Fruit fly (Drosophila melanogaster) whole organism, embryonic: ENCODE measurements around the gene dlp.

Experiments used
- Abd-B ChIP-seq: fragments of 200-800 bp; sonication (Bioruptor generic); optimal IDR thresholded peaks from 2 replicates; lab custom pipeline; 2018; ENCODE audit warnings: missing biosample characterization, mild to moderate bottlenecking, missing genetic modification characterization, moderate library complexity
- Blimp-1 ChIP-seq: fragments of 200-800 bp; sonication (Bioruptor generic); optimal IDR thresholded peaks from 3 replicates; lab custom pipeline; 2018; ENCODE audit warnings: missing biosample characterization, missing genetic modification characterization, mild to moderate bottlenecking, moderate library complexity, missing genetic modification reagents
- CG11723 ChIP-seq: fragments of 200-800 bp; sonication (Bioruptor generic); optimal IDR thresholded peaks from 2 replicates; lab custom pipeline; 2017; ENCODE audit warnings: missing biosample characterization, mild to moderate bottlenecking, missing genetic modification characterization
- CG13296 ChIP-seq: fragments of 200-800 bp; sonication (Bioruptor generic); optimal IDR thresholded peaks from 3 replicates; lab custom pipeline; 2018; ENCODE audit warnings: missing biosample characterization, mild to moderate bottlenecking, missing genetic modification characterization
- CG14860 ChIP-seq: fragments of 200-800 bp; sonication (Bioruptor generic); IDR thresholded peaks from 3 replicates; pipeline ENCODE4 v1.3.6; 2022; ENCODE audit warnings: missing biosample characterization, missing genetic modification characterization; ENCODE audit not compliant: partially characterized antibody
- CG15269 ChIP-seq: fragments of 200-800 bp; sonication (Bioruptor generic); optimal IDR thresholded peaks from 2 replicates; lab custom pipeline; 2018; ENCODE audit warnings: missing biosample characterization, mild to moderate bottlenecking, missing genetic modification characterization, moderate library complexity
- CG1529 ChIP-seq: fragments of 200-800 bp; sonication (Bioruptor generic); optimal IDR thresholded peaks from 3 replicates; lab custom pipeline; 2018; ENCODE audit warnings: missing biosample characterization, missing genetic modification characterization
- CG15696 ChIP-seq: fragments of 200-800 bp; sonication (Bioruptor generic); optimal IDR thresholded peaks from 2 replicates; lab custom pipeline; 2019; ENCODE audit warnings: missing biosample characterization, mild to moderate bottlenecking, missing genetic modification characterization, moderate library complexity
- CG1602 ChIP-seq: fragments of 200-800 bp; sonication (Bioruptor generic); optimal IDR thresholded peaks from 3 replicates; lab custom pipeline; 2016; ENCODE audit warnings: missing biosample characterization, missing genetic modification characterization
- CG16813 ChIP-seq: fragments of 200-800 bp; sonication (Bioruptor generic); IDR thresholded peaks from 3 replicates; pipeline ENCODE4 v1.3.6; 2022; ENCODE audit warnings: missing biosample characterization, missing genetic modification characterization; ENCODE audit not compliant: partially characterized antibody
- CG17328 ChIP-seq: fragments of 200-800 bp; sonication (Bioruptor generic); IDR thresholded peaks from 2 replicates; pipeline ENCODE4 v1.3.6; 2022; ENCODE audit warnings: missing biosample characterization, missing genetic modification characterization
- CG1832 ChIP-seq: fragments of 200-800 bp; sonication (Bioruptor generic); optimal IDR thresholded peaks from 2 replicates; lab custom pipeline; 2017; ENCODE audit warnings: missing biosample characterization, mild to moderate bottlenecking, missing genetic modification characterization, inconsistent platforms
- CG32532 ChIP-seq: fragments of 200-800 bp; sonication (Bioruptor generic); IDR thresholded peaks from 2 replicates; pipeline ENCODE4 v1.3.6; 2022; ENCODE audit warnings: missing biosample characterization, missing genetic modification characterization
- CG33557 ChIP-seq: fragments of 200-800 bp; sonication (Bioruptor generic); optimal IDR thresholded peaks from 2 replicates; lab custom pipeline; 2019; ENCODE audit warnings: missing biosample characterization, mild to moderate bottlenecking, missing genetic modification characterization, moderate library complexity
- CG34422 ChIP-seq: fragments of 200-800 bp; sonication (Bioruptor generic); IDR thresholded peaks from 3 replicates; pipeline ENCODE4 v1.3.6; 2022; ENCODE audit warnings: missing biosample characterization, missing genetic modification characterization
- CG4617 ChIP-seq: fragments of 200-800 bp; sonication (Bioruptor generic); optimal IDR thresholded peaks from 3 replicates; lab custom pipeline; 2016; ENCODE audit warnings: missing biosample characterization, missing genetic modification characterization, borderline replicate concordance
- CG6654 ChIP-seq: fragments of 200-800 bp; sonication (Bioruptor generic); optimal IDR thresholded peaks from 2 replicates; lab custom pipeline; 2017; ENCODE audit warnings: missing biosample characterization, mild to moderate bottlenecking, missing genetic modification characterization
- CG7786 ChIP-seq: fragments of 200-800 bp; sonication (Bioruptor generic); optimal IDR thresholded peaks from 2 replicates; lab custom pipeline; 2016; ENCODE audit warnings: missing biosample characterization, missing genetic modification characterization
- CG8944 ChIP-seq: fragments of 200-800 bp; sonication (Bioruptor generic); optimal IDR thresholded peaks from 3 replicates; lab custom pipeline; 2016; ENCODE audit warnings: missing biosample characterization, missing genetic modification characterization
- CG9609 ChIP-seq: fragments of 200-800 bp; sonication (Bioruptor generic); optimal IDR thresholded peaks from 3 replicates; lab custom pipeline; 2016; ENCODE audit warnings: missing biosample characterization, missing genetic modification characterization
- CG9797 ChIP-seq: fragments of 200-800 bp; sonication (Bioruptor generic); optimal IDR thresholded peaks from 3 replicates; lab custom pipeline; 2018; ENCODE audit warnings: missing biosample characterization, mild to moderate bottlenecking, missing genetic modification characterization
- CTCF ChIP-seq: fragments of 200-800 bp; sonication (Bioruptor generic); optimal IDR thresholded peaks from 2 replicates; lab custom pipeline; 2017; ENCODE audit warnings: missing biosample characterization, mild to moderate bottlenecking, missing genetic modification characterization, moderate library complexity
- CrebB ChIP-seq: fragments of 200-800 bp; sonication (Bioruptor generic); optimal IDR thresholded peaks from 3 replicates; lab custom pipeline; 2018; ENCODE audit warnings: missing biosample characterization, mild to moderate bottlenecking, missing genetic modification characterization
- Deaf1 ChIP-seq: fragments of 200-800 bp; optimal IDR thresholded peaks from 3 replicates; lab custom pipeline; 2019; ENCODE audit warnings: missing biosample characterization, mild to moderate bottlenecking, missing genetic modification characterization, moderate library complexity
- Gsc ChIP-seq: fragments of 200-800 bp; sonication (Bioruptor generic); IDR thresholded peaks from 2 replicates; pipeline ENCODE4 v1.3.6; 2022; ENCODE audit warnings: missing biosample characterization, missing genetic modification characterization
- Hr78 ChIP-seq, 2 experiments: fragments of 200-800 bp in 1 of 2; fragments of >200 bp in 1 of 2; sonication (Bioruptor generic) in 1 of 2; optimal IDR thresholded peaks; 2 replicates each; lab custom pipeline; 2017 to 2019; ENCODE audit warnings: missing biosample characterization in 2 of 2, missing genetic modification characterization in 2 of 2, mild to moderate bottlenecking in 1 of 2, moderate library complexity in 1 of 2
- Jarid2 ChIP-seq: fragments of 200-800 bp; sonication (Bioruptor generic); optimal IDR thresholded peaks from 3 replicates; lab custom pipeline; 2017; ENCODE audit warnings: mild to moderate bottlenecking, missing biosample characterization, missing genetic modification reagents, missing genetic modification characterization
- Nf-YB ChIP-seq: fragments of 200-800 bp; sonication (Bioruptor generic); optimal IDR thresholded peaks from 3 replicates; lab custom pipeline; 2019; ENCODE audit warnings: missing biosample characterization, mild to moderate bottlenecking, missing genetic modification characterization, moderate library complexity
- Sox102F ChIP-seq: fragments of 200-800 bp; sonication (Bioruptor generic); optimal IDR thresholded peaks from 2 replicates; lab custom pipeline; 2018; ENCODE audit warnings: missing biosample characterization, mild to moderate bottlenecking, missing genetic modification characterization, moderate library complexity
- Ssrp ChIP-seq: fragments of 200-800 bp; sonication (Bioruptor generic); optimal IDR thresholded peaks from 2 replicates; lab custom pipeline; 2018; ENCODE audit warnings: missing biosample characterization, mild to moderate bottlenecking, missing genetic modification characterization, moderate library complexity
- Vsx1 ChIP-seq: fragments of 200-800 bp; sonication (Bioruptor generic); optimal IDR thresholded peaks from 2 replicates; lab custom pipeline; 2017; ENCODE audit warnings: missing biosample characterization, mild to moderate bottlenecking, missing genetic modification characterization, missing genetic modification reagents
- Xrp1 ChIP-seq: fragments of 200-800 bp; sonication (Bioruptor generic); IDR thresholded peaks from 2 replicates; pipeline ENCODE4 v1.3.6; 2022; ENCODE audit warnings: missing biosample characterization, missing genetic modification characterization
- abd-A ChIP-seq: fragments of 200-800 bp; sonication (Bioruptor generic); optimal IDR thresholded peaks from 3 replicates; lab custom pipeline; 2019; ENCODE audit warnings: missing biosample characterization, mild to moderate bottlenecking, missing genetic modification characterization, moderate library complexity
- crol ChIP-seq: fragments of 200-800 bp; sonication (Bioruptor generic); IDR thresholded peaks from 2 replicates; pipeline ENCODE4 v1.3.6; 2022; ENCODE audit warnings: missing biosample characterization, missing genetic modification characterization
- da ChIP-seq: fragments of 200-800 bp; sonication (Bioruptor generic); optimal IDR thresholded peaks from 2 replicates; lab custom pipeline; 2016; ENCODE audit warnings: missing biosample characterization, missing genetic modification characterization
- danr ChIP-seq: fragments of 200-800 bp; sonication (Bioruptor generic); IDR thresholded peaks from 2 replicates; pipeline ENCODE4 v1.3.6; 2022; ENCODE audit warnings: missing biosample characterization, missing genetic modification characterization
- esg ChIP-seq: fragments of 200-800 bp; sonication (Bioruptor generic); conservative IDR thresholded peaks from 2 replicates; pipeline ENCODE4 v1.3.6; 2022; ENCODE audit warnings: missing biosample characterization, missing genetic modification characterization
- fd102C ChIP-seq: fragments of 200-800 bp; sonication (Bioruptor generic); optimal IDR thresholded peaks from 2 replicates; lab custom pipeline; 2018; ENCODE audit warnings: missing biosample characterization, mild to moderate bottlenecking, missing genetic modification characterization, moderate library complexity
- gro ChIP-seq: fragments of 200-800 bp; sonication (Bioruptor generic); optimal IDR thresholded peaks from 2 replicates; lab custom pipeline; 2016; ENCODE audit warnings: missing biosample characterization, missing genetic modification characterization
- ind ChIP-seq: fragments of 200-800 bp; sonication (Bioruptor generic); optimal IDR thresholded peaks from 3 replicates; lab custom pipeline; 2016; ENCODE audit warnings: missing biosample characterization, missing genetic modification characterization
- jigr1 ChIP-seq: fragments of 200-800 bp; sonication (Bioruptor generic); IDR thresholded peaks from 3 replicates; pipeline ENCODE4 v1.3.6; 2022; ENCODE audit warnings: missing biosample characterization, missing genetic modification characterization
- kay ChIP-seq: fragments of 200-800 bp; sonication (Bioruptor generic); optimal IDR thresholded peaks from 2 replicates; lab custom pipeline; 2016; ENCODE audit warnings: missing biosample characterization, missing genetic modification characterization
- ken ChIP-seq: fragments of 200-800 bp; sonication (Bioruptor generic); IDR thresholded peaks from 3 replicates; pipeline ENCODE4 v1.3.6; 2022; ENCODE audit warnings: missing biosample characterization, missing genetic modification characterization
- lov ChIP-seq, 2 experiments: fragments of 200-800 bp in 1 of 2; fragments of >200 bp in 1 of 2; sonication (Bioruptor generic) in 1 of 2; IDR thresholded peaks in 1 of 2; optimal IDR thresholded peaks in 1 of 2; 2 replicates in 1 of 2; 3 replicates in 1 of 2; pipeline versions ENCODE4 v1.3.6 to Lab custom; 2017 to 2022; ENCODE audit warnings: missing biosample characterization in 1 of 2, missing genetic modification characterization in 1 of 2
- scrt ChIP-seq: fragments of 200-800 bp; sonication (Bioruptor generic); optimal IDR thresholded peaks from 2 replicates; lab custom pipeline; 2018; ENCODE audit warnings: missing biosample characterization, mild to moderate bottlenecking, missing genetic modification characterization, moderate library complexity
- sqz ChIP-seq: fragments of 200-800 bp; sonication (Bioruptor generic); optimal IDR thresholded peaks from 3 replicates; lab custom pipeline; 2018; ENCODE audit warnings: missing biosample characterization, mild to moderate bottlenecking, missing genetic modification characterization
- ssp ChIP-seq: fragments of 200-800 bp; sonication (Bioruptor generic); IDR thresholded peaks from 2 replicates; pipeline ENCODE4 v1.3.6; 2022; ENCODE audit warnings: missing biosample characterization, missing genetic modification characterization
- sug ChIP-seq: fragments of 200-800 bp; optimal IDR thresholded peaks from 2 replicates; lab custom pipeline; 2019; ENCODE audit warnings: missing biosample characterization, mild to moderate bottlenecking, missing genetic modification characterization, moderate library complexity
- tap ChIP-seq: fragments of 200-800 bp; optimal IDR thresholded peaks from 3 replicates; lab custom pipeline; 2019; ENCODE audit warnings: missing biosample characterization, mild to moderate bottlenecking, missing genetic modification characterization, moderate library complexity
- tx ChIP-seq: fragments of 200-800 bp; sonication (Bioruptor generic); optimal IDR thresholded peaks from 2 replicates; lab custom pipeline; 2016; ENCODE audit warnings: missing biosample characterization, missing genetic modification characterization
- wek ChIP-seq: fragments of 200-800 bp; sonication (Bioruptor generic); optimal IDR thresholded peaks from 3 replicates; lab custom pipeline; 2018; ENCODE audit warnings: missing biosample characterization, mild to moderate bottlenecking, missing genetic modification characterization, moderate library complexity

Gene dlp

DNA sequence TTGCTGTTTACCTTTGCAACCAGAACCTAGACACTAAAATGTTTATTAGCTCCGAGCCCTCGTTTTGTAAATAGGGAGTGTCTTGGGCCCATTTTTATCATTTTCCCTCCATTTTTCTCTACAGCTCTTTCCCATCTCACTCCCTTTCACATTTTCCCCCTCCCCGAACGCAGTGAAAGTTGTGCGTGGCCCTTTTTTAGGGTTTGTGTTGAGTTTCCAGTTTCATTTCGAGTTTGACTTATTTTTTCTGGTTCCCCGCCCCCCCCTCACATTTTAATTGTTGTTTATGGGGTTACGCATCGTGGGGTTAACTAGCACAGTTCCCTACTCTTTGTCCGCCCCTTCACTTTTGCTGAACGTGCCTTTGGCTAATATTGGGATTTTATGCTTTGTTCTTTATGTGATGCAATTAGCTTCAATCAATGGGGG is 6.8 kb upstream of the dlp start (continued):
- TF ChIP-seq esg (no peak), Hr78 (GFP tag; optimal IDR thresholded peaks at IDR 0.05; lab: Kevin White, UChicago) (peak in 1 of 2 experiments; percentile 51), CG15696 (tag; lab: Kevin White, UChicago) (peak; percentile 11), jigr1 (GFP tag; lab: Robert Waterston, UW) (no peak), CG6654 (no peak), abd-A (tag; lab: Kevin White, UChicago) (peak; percentile 97), Nf-YB (GFP tag; lab: Kevin White, UChicago) (no peak), CG1832 (GFP tag; lab: Kevin White, UChicago) (no peak), sqz (GFP tag; lab: Kevin White, UChicago) (peak; percentile 63), CG8944 (GFP tag; lab: Kevin White, UChicago) (no peak), Ssrp (tag; lab: Kevin White, UChicago) (no peak), danr (GFP tag; lab: Robert Waterston, UW) (no peak), lov (optimal IDR thresholded peaks at IDR 0.05; lab: Kevin White, UChicago) (no peak), lov (GFP tag; IDR thresholded peaks at IDR 0.05; lab: Robert Waterston, UW) (no peak), CTCF (GFP tag; lab: Kevin White, UChicago) (no peak), fd102C (GFP tag; lab: Kevin White, UChicago) (no peak), Xrp1 (GFP tag; lab: Robert Waterston, UW) (peak; percentile 29; the same call in 1 of the 2 replicates), ssp (GFP tag; lab: Robert Waterston, UW) (no peak), ken (GFP tag; lab: Robert Waterston, UW) (no peak), CG1602 (no peak), Abd-B (no peak), sug (no peak), CG14860 (GFP tag; lab: Robert Waterston, UW) (no peak), scrt (GFP tag; lab: Kevin White, UChicago) (no peak), CG1529 (GFP tag; lab: Kevin White, UChicago) (no peak), CG34422 (GFP tag; lab: Robert Waterston, UW) (no peak), Gsc (no peak), da (GFP tag; lab: Kevin White, UChicago) (no peak), gro (GFP tag; lab: Kevin White, UChicago) (no peak), CG33557 (GFP tag; lab: Kevin White, UChicago) (peak; percentile 44), tap (tag; lab: Kevin White, UChicago) (no peak), Sox102F (GFP tag; lab: Kevin White, UChicago) (no peak), CG13296 (no peak), CG32532 (GFP tag; lab: Robert Waterston, UW) (0 out of 2 replicates have a peak, but pooled peaks have one; percentile 24), ind (no peak), CG9797 (GFP tag; lab: Kevin White, UChicago) (no peak), crol (GFP tag; lab: Robert Waterston, UW) (peak; percentile 92), CG7786 (no peak), CG16813 (GFP tag; lab: Robert Waterston, UW) (no peak), wek (GFP tag; lab: Kevin White, UChicago) (no peak), kay (GFP tag; lab: Kevin White, UChicago) (no peak), CG4617 (GFP tag; lab: Kevin White, UChicago) (no peak), CG15269 (tag; lab: Kevin White, UChicago) (no peak), Vsx1 (GFP tag; lab: Kevin White, UChicago) (peak; percentile 55), CG11723 (GFP tag; lab: Kevin White, UChicago) (no peak), CG17328 (no peak), CrebB (tag; lab: Kevin White, UChicago) (no peak), CG9609 (GFP tag; lab: Kevin White, UChicago) (no peak), Blimp-1 (GFP tag; lab: Kevin White, UChicago) (peak; percentile 99), Jarid2 (GFP tag; lab: Kevin White, UChicago) (no peak), tx (GFP tag; lab: Kevin White, UChicago) (no peak), Deaf1 (tag; lab: Kevin White, UChicago) (no peak)
